Fruit fly (Drosophila melanogaster): ENCODE data around the gene Rpt2.

Gene Rpt2

DNA sequence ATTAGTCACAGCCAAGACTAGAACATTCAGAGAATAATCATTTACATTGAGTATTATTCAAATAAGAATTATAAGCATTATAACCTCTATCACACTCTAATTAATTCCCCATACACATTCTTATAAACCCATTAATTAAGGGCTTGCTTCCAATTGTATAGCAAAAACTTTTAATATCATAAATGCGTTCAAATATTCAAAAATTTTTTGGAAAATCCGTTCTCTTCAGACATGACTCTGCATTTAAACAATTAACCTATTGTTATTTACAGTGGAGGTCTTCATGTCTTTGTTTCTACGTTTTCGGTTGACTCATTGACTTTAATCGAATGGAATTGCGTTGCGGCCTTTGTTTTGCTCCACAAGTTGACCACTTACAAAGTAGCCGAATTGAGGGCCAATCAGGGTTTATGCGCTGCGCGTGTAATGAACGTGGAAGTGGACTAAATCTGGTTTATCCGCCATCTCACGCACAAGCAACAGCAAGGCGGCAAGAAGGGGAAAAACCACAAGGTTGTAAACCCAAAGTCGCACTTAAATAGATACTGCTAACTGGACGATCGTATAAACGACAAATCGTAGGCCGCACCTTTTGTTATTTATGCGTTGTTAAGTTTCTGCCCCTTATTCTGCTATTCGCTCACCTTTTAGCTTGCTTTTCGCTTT is 10.4 kb downstream of the Rpt2 start (continued):
- TF ChIP-seq Aef1 (GFP tag; IDR thresholded peaks at IDR 0.05): peak; percentile 48; the same call in 1 of the 3 replicates
- no peak for TF ChIP-seq tna (GFP tag; IDR thresholded peaks at IDR 0.05; ENCODE audit: partially characterized antibody)
- TF ChIP-seq CG17385 (GFP tag; optimal IDR thresholded peaks at IDR 0.05): peak; percentile 25
- no peak for TF ChIP-seq CG5180 (GFP tag; optimal IDR thresholded peaks at IDR 0.05)
- TF ChIP-seq pita (GFP tag; optimal IDR thresholded peaks at IDR 0.05): no peak
- no peak for TF ChIP-seq insv (GFP tag; optimal IDR thresholded peaks at IDR 0.05)
- no peak for TF ChIP-seq en (GFP tag; optimal IDR thresholded peaks at IDR 0.05)
- no peak for TF ChIP-seq Opbp (GFP tag; IDR thresholded peaks at IDR 0.05; ENCODE audit: partially characterized antibody)
- no peak for TF ChIP-seq CG10979 (tag; optimal IDR thresholded peaks at IDR 0.05)
- no peak for TF ChIP-seq ac (GFP tag; optimal IDR thresholded peaks at IDR 0.05)
- no peak for TF ChIP-seq CTCF (GFP tag; optimal IDR thresholded peaks at IDR 0.05)
- TF ChIP-seq CG17361 (GFP tag; IDR thresholded peaks at IDR 0.05): no peak
- peak; percentile 56 for TF ChIP-seq al (GFP tag; IDR thresholded peaks at IDR 0.05)
- TF ChIP-seq CG14014 (GFP tag; IDR thresholded peaks at IDR 0.05): peak; percentile 79
- peak; percentile 87 for TF ChIP-seq mirr (GFP tag; optimal IDR thresholded peaks at IDR 0.05)
- TF ChIP-seq btn (GFP tag; optimal IDR thresholded peaks at IDR 0.05): no peak
- no peak; the same call in 1 of the 2 replicates for TF ChIP-seq sim (GFP tag; IDR thresholded peaks at IDR 0.05)
- no peak for TF ChIP-seq cad (GFP tag; optimal IDR thresholded peaks at IDR 0.05)
- TF ChIP-seq chif (GFP tag; optimal IDR thresholded peaks at IDR 0.05): no peak
- TF ChIP-seq CG17612 (GFP tag; IDR thresholded peaks at IDR 0.05): 0 out of 2 replicates have a peak, but pooled peaks have one; percentile 20
- TF ChIP-seq CG32772 (GFP tag; IDR thresholded peaks at IDR 0.05): 0 out of 2 replicates have a peak, but pooled peaks have one; percentile 10
- TF ChIP-seq fd3F (GFP tag; optimal IDR thresholded peaks at IDR 0.05): peak; percentile 57
- TF ChIP-seq mld (GFP tag; IDR thresholded peaks at IDR 0.05; ENCODE audit: partially characterized antibody): no peak
- peak; percentile 16 for TF ChIP-seq Xbp1 (GFP tag; optimal IDR thresholded peaks at IDR 0.05)
- TF ChIP-seq CG9215 (GFP tag; IDR thresholded peaks at IDR 0.05): peak; percentile 40; the same call in 1 of the 2 replicates
- TF ChIP-seq NFAT (GFP tag; IDR thresholded peaks at IDR 0.05): peak; percentile 79
- TF ChIP-seq CG5245 (GFP tag; optimal IDR thresholded peaks at IDR 0.05): no peak
- no peak for TF ChIP-seq CG4360 (GFP tag; IDR thresholded peaks at IDR 0.05)
- no peak for TF ChIP-seq z (GFP tag; IDR thresholded peaks at IDR 0.05)
- peak; percentile 30; the same call in 1 of the 3 replicates for TF ChIP-seq ase (GFP tag; IDR thresholded peaks at IDR 0.05)
- TF ChIP-seq ftz-f1 (GFP tag; optimal IDR thresholded peaks at IDR 0.05): peak; percentile 79
- no peak for TF ChIP-seq CG12942 (GFP tag; optimal IDR thresholded peaks at IDR 0.05)
- TF ChIP-seq Nf-YA (GFP tag; IDR thresholded peaks at IDR 0.05): no peak
- peak; percentile 8 for TF ChIP-seq crc (GFP tag; optimal IDR thresholded peaks at IDR 0.05)
- TF ChIP-seq Sry-β (GFP tag; optimal IDR thresholded peaks at IDR 0.05): no peak
- no peak for TF ChIP-seq hth (optimal IDR thresholded peaks at IDR 0.05)
- no peak for TF ChIP-seq CoRest (tag; optimal IDR thresholded peaks at IDR 0.05)
- TF ChIP-seq CG17328 (GFP tag; IDR thresholded peaks at IDR 0.05): peak; percentile 48; the same call in 1 of the 2 replicates
- TF ChIP-seq CG18619 (GFP tag; optimal IDR thresholded peaks at IDR 0.05): peak; percentile 14
- TF ChIP-seq bowl (GFP tag; IDR thresholded peaks at IDR 0.05): no peak
- TF ChIP-seq Elba2 (GFP tag; optimal IDR thresholded peaks at IDR 0.05): no peak
- TF ChIP-seq CG32767 (GFP tag; IDR thresholded peaks at IDR 0.05): 0 out of 2 replicates have a peak, but pooled peaks have one; percentile 11
- peak; percentile 93 for TF ChIP-seq abd-A (tag; optimal IDR thresholded peaks at IDR 0.05)
- no peak for TF ChIP-seq CG10462 (GFP tag; optimal IDR thresholded peaks at IDR 0.05)
- no peak for TF ChIP-seq Lim3 (GFP tag; IDR thresholded peaks at IDR 0.05)
- no peak for TF ChIP-seq bab2 (GFP tag; optimal IDR thresholded peaks at IDR 0.05)
- TF ChIP-seq wek (GFP tag; optimal IDR thresholded peaks at IDR 0.05): no peak
- no peak for TF ChIP-seq CG1832 (GFP tag; optimal IDR thresholded peaks at IDR 0.05)
- no peak for TF ChIP-seq odd (GFP tag; optimal IDR thresholded peaks at IDR 0.05)
- TF ChIP-seq CG31388 (GFP tag; optimal IDR thresholded peaks at IDR 0.05): no peak
- peak; percentile 73; the same call in 1 of the 2 replicates for TF ChIP-seq chm (GFP tag; IDR thresholded peaks at IDR 0.05)

Measured in whole organism, embryonic.